Worm (Caenorhabditis elegans) whole organism, L4 larva: ENCODE data around the gene Y22D7AL.7.
A peak's percentile ranks its signal among the peaks of the same experiment; 100 is the strongest.

Experiments used
- D1046.2 ChIP-seq: fragments of 200-800 bp; sonication (Bioruptor generic); IDR thresholded peaks from 2 replicates; pipeline ENCODE4 v1.3.6; 2022; ENCODE audit warnings: missing genetic modification characterization, missing compliant biosample characterization
- F10B5.3 ChIP-seq: sonication (generic microtip); optimal IDR thresholded peaks from 2 replicates; lab custom pipeline; 2016; ENCODE audit warnings: mild to moderate bottlenecking, missing genetic modification characterization, missing compliant biosample characterization
- F44E2.7 ChIP-seq: fragments of 200-800 bp; sonication (Bioruptor generic); IDR thresholded peaks from 2 replicates; pipeline ENCODE4 v2.1.2; 2022; ENCODE audit warnings: missing genetic modification characterization, missing compliant biosample characterization
- F49E8.2 ChIP-seq: sonication (generic microtip); optimal IDR thresholded peaks from 2 replicates; lab custom pipeline; 2016; ENCODE audit warnings: missing compliant biosample characterization, mild to moderate bottlenecking, missing genetic modification characterization, borderline replicate concordance
- T26A8.4 ChIP-seq: fragments of 200-800 bp; sonication (Bioruptor generic); IDR thresholded peaks from 2 replicates; pipeline ENCODE4 v1.3.6; 2022; ENCODE audit warnings: missing genetic modification characterization, missing compliant biosample characterization
- Y105C5A.15 ChIP-seq: fragments of 200-800 bp; sonication (Bioruptor generic); IDR thresholded peaks from 2 replicates; pipeline ENCODE4 v1.3.6; 2022; ENCODE audit warnings: missing genetic modification characterization, missing compliant biosample characterization
- Y5F2A.4 ChIP-seq: fragments of 200-800 bp; sonication (Bioruptor generic); optimal IDR thresholded peaks from 2 replicates; lab custom pipeline; 2018; ENCODE audit warnings: mild to moderate bottlenecking, missing genetic modification characterization, missing compliant biosample characterization
- ZK337.2 ChIP-seq: fragments of 200-800 bp; sonication (Bioruptor generic); IDR thresholded peaks from 2 replicates; pipeline ENCODE4 v1.3.6; 2022; ENCODE audit warnings: missing genetic modification reagents, missing genetic modification characterization, missing compliant biosample characterization
- ZK546.5 ChIP-seq, 2 experiments: sonication (generic microtip); optimal IDR thresholded peaks; 2 replicates each; lab custom pipeline; 2017; ENCODE audit warnings: missing biosample characterization in 2 of 2, missing genetic modification characterization in 2 of 2
- aha-1 ChIP-seq: fragments of 150-350 bp; peaks from one replicate; lab custom pipeline; 2014; ENCODE audit warnings: missing biosample characterization, missing genetic modification characterization
- ama-1 ChIP-seq: fragments of 150-350 bp; optimal IDR thresholded peaks from 2 replicates; lab custom pipeline; 2014; ENCODE audit warnings: inconsistent platforms, mixed read lengths
- arid-1 ChIP-seq: fragments of 200-800 bp; sonication (Bioruptor generic); conservative IDR thresholded peaks from 2 replicates; pipeline ENCODE4 v1.3.6; 2022; ENCODE audit warnings: missing genetic modification reagents, missing genetic modification characterization, missing compliant biosample characterization
- ceh-44 ChIP-seq: fragments of 200-800 bp; sonication (Bioruptor generic); IDR thresholded peaks from 2 replicates; pipeline ENCODE4 v1.3.6; 2022; ENCODE audit warnings: missing genetic modification reagents, missing genetic modification characterization, missing compliant biosample characterization
- ctbp-1 ChIP-seq: fragments of 200-800 bp; sonication (Bioruptor generic); IDR thresholded peaks from 2 replicates; pipeline ENCODE4 v1.3.6; 2022; ENCODE audit warnings: missing genetic modification reagents, missing genetic modification characterization, missing compliant biosample characterization
- daf-16 ChIP-seq, 3 experiments: sonication (generic microtip); optimal IDR thresholded peaks; 2 replicates each; lab custom pipeline; 2016 to 2017; ENCODE audit warnings: missing genetic modification characterization in 3 of 3, missing genetic modification reagents in 3 of 3, mild to moderate bottlenecking in 2 of 3, missing compliant biosample characterization in 2 of 3, missing biosample characterization in 1 of 3, moderate library complexity in 1 of 3
- daf-8 ChIP-seq: fragments of 200-800 bp; sonication (Bioruptor generic); IDR thresholded peaks from 2 replicates; pipeline ENCODE4 v1.3.6; 2022; ENCODE audit warnings: missing genetic modification characterization, missing compliant biosample characterization
- dmd-6 ChIP-seq: fragments of 200-800 bp; sonication (Bioruptor generic); IDR thresholded peaks from 2 replicates; pipeline ENCODE4 v1.3.6; 2022; ENCODE audit warnings: missing genetic modification reagents, missing genetic modification characterization, missing compliant biosample characterization
- dmd-8 ChIP-seq: fragments of 200-800 bp; sonication (Bioruptor generic); IDR thresholded peaks from 2 replicates; pipeline ENCODE4 v1.3.6; 2022; ENCODE audit warnings: missing genetic modification characterization, missing compliant biosample characterization
- dmd-9 ChIP-seq: fragments of 200-800 bp; sonication (Bioruptor generic); IDR thresholded peaks from 2 replicates; pipeline ENCODE4 v1.3.6; 2022; ENCODE audit warnings: missing genetic modification reagents, missing genetic modification characterization, missing compliant biosample characterization
- egl-27 ChIP-seq: sonication (generic microtip); optimal IDR thresholded peaks from 3 replicates; lab custom pipeline; 2017; ENCODE audit warnings: missing biosample characterization, missing genetic modification reagents, missing genetic modification characterization
- egl-43 ChIP-seq: fragments of 200-800 bp; sonication (Bioruptor generic); IDR thresholded peaks from 2 replicates; pipeline ENCODE4 v1.3.6; 2022; ENCODE audit warnings: missing genetic modification reagents, missing genetic modification characterization, missing compliant biosample characterization
- hlh-11 ChIP-seq: fragments of 200-800 bp; sonication (Bioruptor generic); optimal IDR thresholded peaks from 2 replicates; lab custom pipeline; 2018; ENCODE audit warnings: mild to moderate bottlenecking, missing genetic modification characterization, missing compliant biosample characterization
- hmg-1.1 ChIP-seq: fragments of 200-800 bp; sonication (Bioruptor generic); IDR thresholded peaks from 2 replicates; pipeline ENCODE4 v1.3.6; 2022; ENCODE audit warnings: missing genetic modification reagents, missing genetic modification characterization, missing compliant biosample characterization
- lin-13 ChIP-seq: fragments of 150-350 bp; optimal IDR thresholded peaks from 2 replicates; lab custom pipeline; 2014; ENCODE audit warnings: missing biosample characterization, missing genetic modification reagents, missing genetic modification characterization
- lin-38 ChIP-seq: fragments of 200-800 bp; sonication (Bioruptor generic); IDR thresholded peaks from 2 replicates; pipeline ENCODE4 v1.3.6; 2022; ENCODE audit warnings: missing genetic modification reagents, missing genetic modification characterization, missing compliant biosample characterization
- lir-3 ChIP-seq: sonication (generic microtip); optimal IDR thresholded peaks from 2 replicates; lab custom pipeline; 2016; ENCODE audit warnings: mild to moderate bottlenecking, missing genetic modification characterization, missing compliant biosample characterization
- lsy-2 ChIP-seq, 2 experiments: fragments of 150-350 bp in 1 of 2; sonication (generic microtip) in 1 of 2; optimal IDR thresholded peaks; 2 replicates each; lab custom pipeline; 2014 to 2017; ENCODE audit warnings: missing biosample characterization in 2 of 2, missing genetic modification characterization in 2 of 2
- madf-9 ChIP-seq: fragments of 200-800 bp; sonication (Bioruptor generic); conservative IDR thresholded peaks from 2 replicates; pipeline ENCODE4 v1.3.6; 2022; ENCODE audit warnings: missing genetic modification reagents, missing genetic modification characterization, missing compliant biosample characterization
- mxl-3 ChIP-seq: fragments of 200-800 bp; sonication (Bioruptor generic); optimal IDR thresholded peaks from 2 replicates; lab custom pipeline; 2018; ENCODE audit warnings: mild to moderate bottlenecking, missing genetic modification characterization, missing compliant biosample characterization
- nhr-111 ChIP-seq: fragments of 200-800 bp; sonication (Bioruptor generic); optimal IDR thresholded peaks from 2 replicates; lab custom pipeline; 2018; ENCODE audit warnings: mild to moderate bottlenecking, missing genetic modification characterization, missing compliant biosample characterization
- nhr-237 ChIP-seq: sonication (generic microtip); optimal IDR thresholded peaks from 2 replicates; lab custom pipeline; 2017; ENCODE audit warnings: missing biosample characterization, missing genetic modification characterization
- nhr-25 ChIP-seq: sonication (generic microtip); optimal IDR thresholded peaks from 2 replicates; lab custom pipeline; 2017; ENCODE audit warnings: missing genetic modification characterization, mild to moderate bottlenecking, missing compliant biosample characterization, antibody characterized with exemption, moderate library complexity, borderline replicate concordance; ENCODE audit not compliant: insufficient read depth
- nhr-28 ChIP-seq: fragments of 150-350 bp; optimal IDR thresholded peaks from 2 replicates; lab custom pipeline; 2014; ENCODE audit warnings: missing biosample characterization, missing genetic modification characterization
- nhr-41 ChIP-seq: fragments of 200-800 bp; sonication (Bioruptor generic); IDR thresholded peaks from 2 replicates; pipeline ENCODE4 v1.3.6; 2022; ENCODE audit warnings: missing genetic modification reagents, missing genetic modification characterization, missing compliant biosample characterization
- nhr-6 ChIP-seq: fragments of 150-350 bp; optimal IDR thresholded peaks from 2 replicates; lab custom pipeline; 2014; ENCODE audit warnings: missing biosample characterization, missing genetic modification characterization
- nhr-77 ChIP-seq: fragments of 150-350 bp; optimal IDR thresholded peaks from 2 replicates; lab custom pipeline; 2014; ENCODE audit warnings: missing biosample characterization, missing genetic modification characterization
- pha-4 ChIP-seq, 2 experiments: fragments of 150-350 bp in 1 of 2; fragments of 200-800 bp in 1 of 2; sonication (Bioruptor generic) in 1 of 2; IDR thresholded peaks in 1 of 2; optimal IDR thresholded peaks in 1 of 2; 2 replicates each; pipeline versions ENCODE4 v1.3.6 to Lab custom; 2014 to 2022; ENCODE audit warnings: missing genetic modification characterization in 2 of 2, missing genetic modification reagents in 2 of 2, missing biosample characterization in 1 of 2, missing compliant biosample characterization in 1 of 2
- pqm-1 ChIP-seq: sonication (generic microtip); optimal IDR thresholded peaks from 2 replicates; lab custom pipeline; 2017; ENCODE audit warnings: missing biosample characterization, missing genetic modification characterization
- sdz-12 ChIP-seq: fragments of 200-800 bp; sonication (Bioruptor generic); optimal IDR thresholded peaks from 2 replicates; lab custom pipeline; 2018; ENCODE audit warnings: mild to moderate bottlenecking, missing genetic modification characterization, missing compliant biosample characterization
- skn-1 ChIP-seq: fragments of 150-350 bp; optimal IDR thresholded peaks from 2 replicates; lab custom pipeline; 2014; ENCODE audit warnings: missing biosample characterization, missing genetic modification characterization
- snpc-1.2 ChIP-seq: fragments of 200-800 bp; sonication (Bioruptor generic); IDR thresholded peaks from 2 replicates; pipeline ENCODE4 v1.3.6; 2022; ENCODE audit warnings: missing genetic modification reagents, missing genetic modification characterization, missing compliant biosample characterization
- snpc-4 ChIP-seq: fragments of 150-350 bp; optimal IDR thresholded peaks from 2 replicates; lab custom pipeline; 2014; ENCODE audit warnings: missing biosample characterization, missing genetic modification characterization
- spr-3 ChIP-seq: fragments of 200-800 bp; sonication (Bioruptor generic); optimal IDR thresholded peaks from 2 replicates; lab custom pipeline; 2018; ENCODE audit warnings: mild to moderate bottlenecking, missing genetic modification characterization, missing compliant biosample characterization
- tra-1 ChIP-seq: fragments of 200-800 bp; sonication (Bioruptor generic); IDR thresholded peaks from 2 replicates; pipeline ENCODE4 v1.3.6; 2022; ENCODE audit warnings: missing genetic modification reagents, missing genetic modification characterization, missing compliant biosample characterization
- unc-130 ChIP-seq: sonication (generic microtip); optimal IDR thresholded peaks from 2 replicates; lab custom pipeline; 2016; ENCODE audit warnings: missing genetic modification reagents, missing genetic modification characterization, missing compliant biosample characterization
- zip-11 ChIP-seq: fragments of 200-800 bp; sonication (Bioruptor generic); IDR thresholded peaks from 2 replicates; pipeline ENCODE4 v1.3.6; 2022; ENCODE audit warnings: missing genetic modification characterization, missing compliant biosample characterization
- ztf-11 ChIP-seq: fragments of 150-350 bp; optimal IDR thresholded peaks from 2 replicates; lab custom pipeline; 2014; ENCODE audit warnings: missing biosample characterization, missing genetic modification characterization

The Y22D7AL.7 gene

DNA sequence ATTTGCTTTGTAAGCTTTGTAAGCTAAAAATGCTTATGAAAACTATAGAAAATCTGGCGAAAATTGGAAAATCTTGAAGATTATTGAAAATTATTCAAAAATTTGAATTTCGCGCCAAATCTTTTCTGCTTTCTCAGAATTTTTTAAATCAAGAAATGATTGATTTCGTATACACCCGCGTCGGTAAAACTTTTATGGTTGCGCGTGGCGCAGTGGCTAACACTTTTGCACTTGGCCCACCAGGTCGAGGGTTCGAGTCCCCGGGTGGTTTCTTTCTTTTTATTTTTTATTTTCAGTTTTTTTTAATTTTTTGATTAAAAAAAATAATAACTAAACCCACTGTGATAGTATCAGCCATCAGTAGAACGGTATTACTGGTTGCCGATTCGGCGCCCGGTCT lies 22.4 kb downstream of the Y22D7AL.7 start (continued):
- 0 out of 2 replicates have a peak, but pooled peaks have one; percentile 65 for TF ChIP-seq Y105C5A.15 (GFP tag; lab: Robert Waterston, UW)
- no peak for TF ChIP-seq dmd-9 (GFP tag; lab: Robert Waterston, UW)
- peak; percentile 81 for TF ChIP-seq lin-13 (GFP tag; lab: Kevin White, UChicago)
- no peak for TF ChIP-seq ZK546.5 (tag; optimal IDR thresholded peaks at IDR 0.05; lab: Kevin White, UChicago)
- TF ChIP-seq sdz-12: no peak
- TF ChIP-seq lir-3 (tag; lab: Kevin White, UChicago): no peak
- TF ChIP-seq dmd-8 (GFP tag; lab: Robert Waterston, UW): peak; percentile 83; the same call in 1 of the 2 replicates
- no peak for TF ChIP-seq zip-11
- TF ChIP-seq T26A8.4 (GFP tag; lab: Robert Waterston, UW): no peak
- TF ChIP-seq nhr-6 (tag; lab: Kevin White, UChicago): no peak
- TF ChIP-seq snpc-1.2: peak; percentile 46; the same call in 1 of the 2 replicates
- peak; percentile 28 for TF ChIP-seq dmd-6
- peak; percentile 10 for TF ChIP-seq Y5F2A.4 (GFP tag; lab: Kevin White, UChicago)
- TF ChIP-seq arid-1 (GFP tag; lab: Robert Waterston, UW): peak; percentile 75
- TF ChIP-seq madf-9 (GFP tag; lab: Robert Waterston, UW): no peak
- peak; percentile 54; the same call in 1 of the 2 replicates for TF ChIP-seq ceh-44 (GFP tag; lab: Robert Waterston, UW)
- TF ChIP-seq ctbp-1 (GFP tag; lab: Robert Waterston, UW): 0 out of 2 replicates have a peak, but pooled peaks have one; percentile 42
- peak; percentile 80 for TF ChIP-seq pha-4 (GFP tag; IDR thresholded peaks at IDR 0.05; lab: Robert Waterston, UW)
- no peak for TF ChIP-seq pha-4 (tag; optimal IDR thresholded peaks at IDR 0.05; lab: Kevin White, UChicago)
- TF ChIP-seq lin-38 (GFP tag; lab: Robert Waterston, UW): peak; percentile 75
- peak; percentile 37 for TF ChIP-seq unc-130 (GFP tag; lab: Kevin White, UChicago)
- no peak for TF ChIP-seq hmg-1.1
- peak; percentile 14 for TF ChIP-seq F49E8.2 (tag; lab: Kevin White, UChicago)
- no peak for TF ChIP-seq ama-1 (lab: Kevin White, UChicago)
- 0 out of 2 replicates have a peak, but pooled peaks have one; percentile 36 for TF ChIP-seq daf-8 (GFP tag; lab: Robert Waterston, UW)

DNA sequence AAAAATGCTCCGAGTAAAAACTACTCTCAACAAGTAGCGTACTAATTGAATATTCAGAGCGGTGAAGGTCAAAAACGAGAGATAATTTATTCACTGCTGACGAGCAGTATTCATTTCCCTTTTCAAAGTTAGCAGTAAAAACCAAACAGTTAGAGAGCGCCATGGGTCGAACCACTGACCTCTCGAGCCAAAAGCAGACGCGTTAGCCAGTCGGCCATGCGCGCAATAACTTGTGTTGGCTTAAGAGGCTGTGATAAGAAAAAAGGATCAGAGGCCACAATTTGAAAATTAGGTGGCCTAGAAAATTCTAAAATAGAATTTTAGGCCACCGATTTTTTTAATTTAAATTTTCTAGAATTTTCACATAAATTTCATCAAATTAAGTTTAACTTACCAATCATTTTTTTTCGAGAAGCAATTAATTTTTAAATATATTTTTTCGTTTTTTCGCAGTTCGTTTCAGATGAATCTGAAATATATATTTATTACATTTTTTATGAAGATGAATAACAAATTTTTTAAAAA lies 24.2 kb downstream of the Y22D7AL.7 start, which contains the start of gene sms-3:
sms-3 (minus strand) TSS at position 475 of the 525 bp plus-strand sequence.
- peak; percentile 73 for TF ChIP-seq dmd-8 (GFP tag; lab: Robert Waterston, UW)
- peak; percentile 29 for TF ChIP-seq nhr-111
- TF ChIP-seq mxl-3 (GFP tag; lab: Kevin White, UChicago): no peak
- TF ChIP-seq nhr-25 (tag; lab: Kevin White, UChicago): no peak
- peak; percentile 87; the same call in 1 of the 2 replicates for TF ChIP-seq F44E2.7 (GFP tag; lab: Robert Waterston, UW)
- no peak for TF ChIP-seq hlh-11 (tag; lab: Kevin White, UChicago)
- TF ChIP-seq ztf-11 (tag; lab: Kevin White, UChicago): no peak
- TF ChIP-seq ceh-44 (GFP tag; lab: Robert Waterston, UW): 0 out of 2 replicates have a peak, but pooled peaks have one; percentile 9
- no peak for TF ChIP-seq nhr-237 (tag; lab: Kevin White, UChicago)
- peak; percentile 68 for TF ChIP-seq lir-3 (tag; lab: Kevin White, UChicago)
- peak; percentile 66; the same call in 1 of the 2 replicates for TF ChIP-seq nhr-41 (GFP tag; lab: Robert Waterston, UW)
- TF ChIP-seq ZK337.2 (GFP tag; lab: Robert Waterston, UW): peak; percentile 75
- TF ChIP-seq nhr-77: no peak
- TF ChIP-seq nhr-28: no peak
- TF ChIP-seq pqm-1 (tag; lab: Kevin White, UChicago): no peak
- peak in 1 of 2 experiments; percentile 48 for TF ChIP-seq daf-16 (GFP tag; optimal IDR thresholded peaks at IDR 0.05; lab: Kevin White, UChicago)
- TF ChIP-seq daf-16 (tag; optimal IDR thresholded peaks at IDR 0.05; lab: Kevin White, UChicago): peak; percentile 44
- TF ChIP-seq egl-27 (tag; lab: Kevin White, UChicago): no peak
- TF ChIP-seq D1046.2: no peak
- no peak for TF ChIP-seq spr-3 (GFP tag; lab: Kevin White, UChicago)
- no peak for TF ChIP-seq ama-1 (lab: Kevin White, UChicago)
- TF ChIP-seq snpc-4 (tag; lab: Kevin White, UChicago): no peak
- TF ChIP-seq tra-1 (GFP tag; lab: Robert Waterston, UW): peak; percentile 79; the same call in 1 of the 2 replicates
- no peak for TF ChIP-seq F10B5.3
- peak; percentile 42 for TF ChIP-seq aha-1 (tag; lab: Kevin White, UChicago)
- TF ChIP-seq egl-43 (GFP tag; lab: Robert Waterston, UW): peak; percentile 83
- TF ChIP-seq T26A8.4 (GFP tag; lab: Robert Waterston, UW): 0 out of 2 replicates have a peak, but pooled peaks have one; percentile 17
- peak in 1 of 2 experiments; percentile 47 for TF ChIP-seq lsy-2 (tag; optimal IDR thresholded peaks at IDR 0.05; lab: Kevin White, UChicago)
- no peak for TF ChIP-seq skn-1 (tag; lab: Kevin White, UChicago)
- TF ChIP-seq Y5F2A.4 (GFP tag; lab: Kevin White, UChicago): no peak
- peak; percentile 58; the same call in 1 of the 2 replicates for TF ChIP-seq arid-1 (GFP tag; lab: Robert Waterston, UW)
- TF ChIP-seq Y105C5A.15 (GFP tag; lab: Robert Waterston, UW): peak; percentile 79; the same call in 1 of the 2 replicates
